Fruit fly (Drosophila melanogaster): ENCODE measurements around the gene dpr11.

DNA sequence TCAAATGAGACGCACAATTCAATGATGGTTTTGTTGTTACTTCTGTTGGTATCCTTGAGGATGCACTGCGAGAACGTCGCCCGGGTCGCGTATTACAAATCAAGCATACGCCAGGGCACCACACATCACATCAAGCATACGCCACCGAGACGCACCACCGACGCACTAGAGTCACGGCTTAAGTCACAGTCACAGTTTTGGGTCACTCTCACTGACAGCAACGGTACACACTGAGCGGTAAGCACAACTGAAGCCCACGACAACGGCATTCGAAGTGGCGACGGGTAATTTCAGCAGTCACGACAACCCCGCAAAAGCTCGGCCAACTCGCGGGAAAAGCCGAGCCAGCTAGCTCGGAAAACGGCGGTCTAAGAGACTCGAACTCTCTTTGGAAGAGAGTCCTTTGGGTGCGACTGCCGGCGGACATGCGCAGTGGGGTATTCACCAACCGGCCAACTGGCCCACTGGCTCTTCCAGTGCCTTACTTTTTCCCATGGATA, at the start of gene dpr11:
- no peak for TF ChIP-seq CG17806 (tag; optimal IDR thresholded peaks at IDR 0.05)
- TF ChIP-seq CG13204 (GFP tag; optimal IDR thresholded peaks at IDR 0.05), result no peak
- TF ChIP-seq CG10348 (GFP tag; IDR thresholded peaks at IDR 0.05), result no peak
- TF ChIP-seq rn (GFP tag; IDR thresholded peaks at IDR 0.05), result no peak

Measured in whole organism, pupa.